Worm (Caenorhabditis elegans): ENCODE measurements around the gene F22E5.21.

DNA sequence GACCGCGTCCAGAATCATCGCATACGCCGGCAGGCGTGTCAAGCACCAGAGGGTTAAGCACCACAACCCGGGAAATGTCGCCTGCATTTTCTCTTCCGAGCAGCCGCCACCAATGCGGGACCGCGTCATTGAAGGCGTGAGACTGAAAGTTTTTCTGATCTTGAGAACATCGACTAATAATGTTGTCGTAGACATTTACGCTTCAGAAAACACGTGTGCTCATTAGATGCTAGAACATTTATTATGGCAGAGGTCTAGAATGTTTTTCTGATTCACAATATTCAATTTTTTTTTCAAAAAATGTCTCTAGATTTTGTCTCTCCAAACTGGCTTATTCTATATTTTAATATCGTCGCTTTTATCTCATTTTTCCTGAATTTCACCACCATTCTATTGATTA is 19.3 kb upstream of the F22E5.21 start, which contains the start of gene sri-47:
- TF ChIP-seq nfya-1 (tag; optimal IDR thresholded peaks at IDR 0.05; ENCODE audit: insufficient read depth) (no peak), skn-1 (tag; optimal IDR thresholded peaks at IDR 0.05) (no peak)

All from whole organism, L3 larva.